Worm (Caenorhabditis elegans) whole organism, late embryonic: ENCODE results near the gene C09F5.3.

Experiments
- C38D4.7 ChIP-seq: fragments of 200-800 bp; sonication (Bioruptor generic); optimal IDR thresholded peaks from 2 replicates; lab custom pipeline; 2018; ENCODE audit warnings: mild to moderate bottlenecking, missing genetic modification characterization, moderate library complexity, missing compliant biosample characterization
- F13H6.1 ChIP-seq: sonication (generic microtip); optimal IDR thresholded peaks from 2 replicates; lab custom pipeline; 2016; ENCODE audit warnings: missing genetic modification characterization, missing compliant biosample characterization
- dve-1 ChIP-seq: sonication (generic microtip); optimal IDR thresholded peaks from 2 replicates; lab custom pipeline; 2017; ENCODE audit warnings: antibody characterized with exemption, mild to moderate bottlenecking, missing genetic modification characterization, missing compliant biosample characterization
- elt-2 ChIP-seq: sonication (generic microtip); optimal IDR thresholded peaks from 2 replicates; lab custom pipeline; 2016; ENCODE audit warnings: missing genetic modification reagents, missing genetic modification characterization, missing compliant biosample characterization
- fkh-10 ChIP-seq: fragments of 150-350 bp; optimal IDR thresholded peaks from 2 replicates; lab custom pipeline; 2014; ENCODE audit warnings: missing biosample characterization, missing genetic modification reagents, missing genetic modification characterization
- rnt-1 ChIP-seq: sonication (generic microtip); optimal IDR thresholded peaks from 2 replicates; lab custom pipeline; 2016; ENCODE audit warnings: missing genetic modification characterization, missing compliant biosample characterization
- unc-42 ChIP-seq: sonication (generic microtip); optimal IDR thresholded peaks from 2 replicates; lab custom pipeline; 2016; ENCODE audit warnings: missing genotype, missing genetic modification characterization, missing compliant biosample characterization

DNA sequence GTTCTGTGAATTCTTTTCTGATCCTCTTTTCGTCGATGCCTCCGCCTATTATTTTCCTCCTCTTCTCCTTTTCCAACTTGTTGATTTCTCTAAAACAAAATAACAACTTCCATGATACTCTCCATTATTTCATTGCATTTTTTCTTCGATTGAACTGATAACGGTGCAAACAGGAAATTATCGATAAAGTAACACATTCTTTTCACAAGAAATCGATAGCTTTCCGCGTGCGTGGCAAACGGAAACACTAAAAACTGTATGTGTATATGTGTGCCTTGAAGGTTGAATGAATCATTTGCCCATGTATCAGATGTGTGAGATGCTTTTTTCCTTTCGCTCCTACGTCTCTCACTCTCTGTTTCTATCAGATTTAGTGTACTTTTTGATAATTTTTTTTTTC, 13.5 kb downstream of the C09F5.3 start:
- TF ChIP-seq F13H6.1 (tag; lab: Kevin White, UChicago) (no peak), C38D4.7 (no peak), unc-42 (tag; lab: Kevin White, UChicago) (no peak), elt-2 (tag; lab: Kevin White, UChicago) (peak; percentile 16), fkh-10 (GFP tag; lab: Kevin White, UChicago) (no peak), rnt-1 (no peak), dve-1 (no peak)
